Fruit fly (Drosophila melanogaster) whole organism, embryonic: ENCODE measurements around the gene CG33124.
A peak's percentile ranks its signal among the peaks of the same experiment; 100 is the strongest.

Experiments
- B-H2 ChIP-seq: fragments of 200-800 bp; sonication (Bioruptor generic); optimal IDR thresholded peaks from 2 replicates; lab custom pipeline; 2018; ENCODE audit warnings: missing biosample characterization, mild to moderate bottlenecking, missing genetic modification characterization
- BtbVII ChIP-seq: fragments of 200-800 bp; sonication (Bioruptor generic); optimal IDR thresholded peaks from 3 replicates; lab custom pipeline; 2017; ENCODE audit warnings: missing biosample characterization, mild to moderate bottlenecking, missing genetic modification characterization
- Bteb2 ChIP-seq: fragments of 200-800 bp; sonication (Bioruptor generic); optimal IDR thresholded peaks from 2 replicates; lab custom pipeline; 2016; ENCODE audit warnings: missing biosample characterization, missing genetic modification characterization
- CG11093 ChIP-seq: fragments of 200-800 bp; sonication (Bioruptor generic); IDR thresholded peaks from 3 replicates; pipeline ENCODE4 v1.3.6; 2022; ENCODE audit warnings: missing biosample characterization, missing genetic modification characterization
- CG11723 ChIP-seq: fragments of 200-800 bp; sonication (Bioruptor generic); optimal IDR thresholded peaks from 2 replicates; lab custom pipeline; 2017; ENCODE audit warnings: missing biosample characterization, mild to moderate bottlenecking, missing genetic modification characterization
- CG12071 ChIP-seq: fragments of 200-800 bp; sonication (Bioruptor generic); optimal IDR thresholded peaks from 3 replicates; lab custom pipeline; 2018; ENCODE audit warnings: missing biosample characterization, mild to moderate bottlenecking, missing genetic modification characterization
- CG15073 ChIP-seq: fragments of 200-800 bp; sonication (Bioruptor generic); optimal IDR thresholded peaks from 2 replicates; lab custom pipeline; 2016; ENCODE audit warnings: missing biosample characterization, missing genetic modification characterization
- CG17186 ChIP-seq: fragments of 200-800 bp; sonication (Bioruptor generic); optimal IDR thresholded peaks from 3 replicates; lab custom pipeline; 2017; ENCODE audit warnings: missing biosample characterization, missing genetic modification reagents, missing genetic modification characterization
- CG1792 ChIP-seq: fragments of 200-800 bp; sonication (Bioruptor generic); optimal IDR thresholded peaks from 2 replicates; lab custom pipeline; 2016; ENCODE audit warnings: missing biosample characterization, missing genetic modification characterization
- CG2129 ChIP-seq: fragments of 200-800 bp; sonication (Bioruptor generic); IDR thresholded peaks from 2 replicates; pipeline ENCODE4 v1.3.6; 2022; ENCODE audit warnings: missing biosample characterization, missing genetic modification characterization; ENCODE audit not compliant: partially characterized antibody
- CG2199 ChIP-seq: fragments of 200-800 bp; sonication (Bioruptor generic); IDR thresholded peaks from 3 replicates; pipeline ENCODE4 v1.3.6; 2022; ENCODE audit warnings: missing biosample characterization, missing genetic modification characterization
- CG34376 ChIP-seq: fragments of 200-800 bp; sonication (Bioruptor generic); optimal IDR thresholded peaks from 2 replicates; lab custom pipeline; 2018; ENCODE audit warnings: missing biosample characterization, mild to moderate bottlenecking, missing genetic modification characterization
- CG3726 ChIP-seq: fragments of 200-800 bp; sonication (Bioruptor generic); IDR thresholded peaks from 3 replicates; pipeline ENCODE4, ENCODE4 v1.3.6; 2022; ENCODE audit warnings: missing biosample characterization, missing genetic modification characterization
- CG6813 ChIP-seq: fragments of 200-800 bp; sonication (Bioruptor generic); optimal IDR thresholded peaks from 2 replicates; lab custom pipeline; 2017; ENCODE audit warnings: missing biosample characterization, missing genetic modification characterization, mild to moderate bottlenecking, moderate library complexity, missing genetic modification reagents
- CG7372 ChIP-seq: fragments of 200-800 bp; sonication (Bioruptor generic); IDR thresholded peaks from 2 replicates; pipeline ENCODE4 v1.3.6; 2022; ENCODE audit warnings: missing biosample characterization, missing genetic modification characterization
- CG7556 ChIP-seq: fragments of 200-800 bp; sonication (Bioruptor generic); optimal IDR thresholded peaks from 2 replicates; lab custom pipeline; 2017; ENCODE audit warnings: missing biosample characterization, mild to moderate bottlenecking, missing genetic modification characterization
- CG7839 ChIP-seq: fragments of 200-800 bp; sonication (Bioruptor generic); optimal IDR thresholded peaks from 3 replicates; lab custom pipeline; 2018; ENCODE audit warnings: missing biosample characterization, mild to moderate bottlenecking, missing genetic modification characterization, moderate library complexity
- CG7963 ChIP-seq: fragments of 200-800 bp; sonication (Bioruptor generic); IDR thresholded peaks from 3 replicates; pipeline ENCODE4 v1.3.6; 2022; ENCODE audit warnings: missing biosample characterization, missing genetic modification characterization; ENCODE audit not compliant: partially characterized antibody
- CG9932 ChIP-seq: fragments of 200-800 bp; sonication (Bioruptor generic); IDR thresholded peaks from 2 replicates; pipeline ENCODE4 v1.3.6; 2022; ENCODE audit warnings: missing biosample characterization, missing genetic modification characterization
- Chrac-16 ChIP-seq: fragments of 200-800 bp; sonication (Bioruptor generic); optimal IDR thresholded peaks from 3 replicates; lab custom pipeline; 2016; ENCODE audit warnings: missing biosample characterization, missing genetic modification characterization
- Dp ChIP-seq: fragments of 200-800 bp; sonication (Bioruptor generic); optimal IDR thresholded peaks from 2 replicates; lab custom pipeline; 2018; ENCODE audit warnings: missing biosample characterization, mild to moderate bottlenecking, missing genetic modification characterization, moderate library complexity
- Gsc ChIP-seq: fragments of 200-800 bp; sonication (Bioruptor generic); IDR thresholded peaks from 2 replicates; pipeline ENCODE4 v1.3.6; 2022; ENCODE audit warnings: missing biosample characterization, missing genetic modification characterization
- HHEX ChIP-seq: fragments of 200-800 bp; sonication (Bioruptor generic); optimal IDR thresholded peaks from 3 replicates; lab custom pipeline; 2017; ENCODE audit warnings: missing biosample characterization, mild to moderate bottlenecking, missing genetic modification characterization, missing genetic modification reagents
- HLH4C ChIP-seq: fragments of 200-800 bp; sonication (Bioruptor generic); IDR thresholded peaks from 3 replicates; pipeline ENCODE4 v1.3.6; 2022; ENCODE audit warnings: missing biosample characterization, missing genetic modification characterization; ENCODE audit not compliant: partially characterized antibody
- Hmx ChIP-seq: fragments of 200-800 bp; sonication (Bioruptor generic); optimal IDR thresholded peaks from 2 replicates; lab custom pipeline; 2016; ENCODE audit warnings: missing biosample characterization, missing genetic modification characterization
- Lhr ChIP-seq: fragments of 200-800 bp; sonication (Bioruptor generic); optimal IDR thresholded peaks from 3 replicates; lab custom pipeline; 2017; ENCODE audit warnings: mild to moderate bottlenecking, missing biosample characterization, missing genetic modification reagents, missing genetic modification characterization
- MBD-R2 ChIP-seq: fragments of 200-800 bp; sonication (Bioruptor generic); IDR thresholded peaks from 2 replicates; pipeline ENCODE4 v1.3.6; 2022; ENCODE audit warnings: missing biosample characterization, missing genetic modification characterization
- Med ChIP-seq: fragments of 200-800 bp; sonication (Bioruptor generic); peaks from one replicate; lab custom pipeline; 2016; ENCODE audit warnings: missing biosample characterization, missing genetic modification characterization, mild to moderate bottlenecking, inconsistent platforms, moderate library complexity
- NC2α ChIP-seq: fragments of 200-800 bp; sonication (Bioruptor generic); optimal IDR thresholded peaks from 2 replicates; lab custom pipeline; 2016; ENCODE audit warnings: missing biosample characterization, missing genetic modification characterization
- PHDP ChIP-seq: fragments of 200-800 bp; sonication (Bioruptor generic); optimal IDR thresholded peaks from 3 replicates; lab custom pipeline; 2018; ENCODE audit warnings: missing biosample characterization, mild to moderate bottlenecking, missing genetic modification characterization, moderate library complexity
- Stat92E ChIP-seq, 3 experiments: fragments of >200 bp in 2 of 3; fragments of 200-800 bp in 1 of 3; sonication (Bioruptor generic) in 1 of 3; optimal IDR thresholded peaks; 2 replicates each; lab custom pipeline; 2017 to 2019; ENCODE audit warnings: missing biosample characterization in 3 of 3, missing genetic modification characterization in 3 of 3, mild to moderate bottlenecking in 1 of 3, moderate library complexity in 1 of 3
- ara ChIP-seq: fragments of 200-800 bp; sonication (Bioruptor generic); IDR thresholded peaks from 2 replicates; pipeline ENCODE4 v1.3.6; 2022; ENCODE audit warnings: missing biosample characterization, missing genetic modification characterization
- ato ChIP-seq: fragments of 200-800 bp; sonication (Bioruptor generic); IDR thresholded peaks from 2 replicates; pipeline ENCODE4 v1.3.6; 2022; ENCODE audit warnings: missing biosample characterization, missing genetic modification characterization; ENCODE audit not compliant: partially characterized antibody
- corto ChIP-seq: fragments of 200-800 bp; sonication (Bioruptor generic); optimal IDR thresholded peaks from 2 replicates; lab custom pipeline; 2016; ENCODE audit warnings: missing biosample characterization, mild to moderate bottlenecking, missing genetic modification characterization, moderate library complexity
- crol ChIP-seq: fragments of 200-800 bp; sonication (Bioruptor generic); IDR thresholded peaks from 2 replicates; pipeline ENCODE4 v1.3.6; 2022; ENCODE audit warnings: missing biosample characterization, missing genetic modification characterization
- ewg ChIP-seq: fragments of 200-800 bp; sonication (Bioruptor generic); optimal IDR thresholded peaks from 3 replicates; lab custom pipeline; 2017; ENCODE audit warnings: mild to moderate bottlenecking, missing biosample characterization, missing genetic modification reagents, missing genetic modification characterization
- gsb ChIP-seq: fragments of 200-800 bp; sonication (Bioruptor generic); IDR thresholded peaks from 2 replicates; pipeline ENCODE4 v1.3.6; 2022; ENCODE audit warnings: missing biosample characterization, missing genetic modification characterization
- gsb-n ChIP-seq: fragments of 200-800 bp; sonication (Bioruptor generic); optimal IDR thresholded peaks from 3 replicates; lab custom pipeline; 2018; ENCODE audit warnings: missing biosample characterization, mild to moderate bottlenecking, missing genetic modification characterization
- ind ChIP-seq: fragments of 200-800 bp; sonication (Bioruptor generic); optimal IDR thresholded peaks from 3 replicates; lab custom pipeline; 2016; ENCODE audit warnings: missing biosample characterization, missing genetic modification characterization
- kni ChIP-seq: fragments of 200-800 bp; sonication (Bioruptor generic); optimal IDR thresholded peaks from 3 replicates; lab custom pipeline; 2017; ENCODE audit warnings: mild to moderate bottlenecking, missing biosample characterization, missing genetic modification reagents, missing genetic modification characterization
- lmd ChIP-seq: fragments of 200-800 bp; sonication (Bioruptor generic); IDR thresholded peaks from 2 replicates; pipeline ENCODE4 v1.3.6; 2022; ENCODE audit warnings: missing biosample characterization, missing genetic modification characterization
- mirr ChIP-seq: fragments of 200-800 bp; sonication (Bioruptor generic); optimal IDR thresholded peaks from 3 replicates; lab custom pipeline; 2018; ENCODE audit warnings: missing biosample characterization, mild to moderate bottlenecking, missing genetic modification characterization
- peb ChIP-seq: fragments of 200-800 bp; sonication (Bioruptor generic); IDR thresholded peaks from 2 replicates; pipeline ENCODE4 v1.3.6; 2022; ENCODE audit warnings: missing biosample characterization, missing genetic modification characterization
- scrt ChIP-seq: fragments of 200-800 bp; sonication (Bioruptor generic); optimal IDR thresholded peaks from 2 replicates; lab custom pipeline; 2018; ENCODE audit warnings: missing biosample characterization, mild to moderate bottlenecking, missing genetic modification characterization, moderate library complexity
- sens ChIP-seq: fragments of 200-800 bp; sonication (Bioruptor generic); peaks from one replicate; lab custom pipeline; 2016; ENCODE audit warnings: missing biosample characterization, missing genetic modification characterization
- sens-2 ChIP-seq: fragments of 200-800 bp; sonication (Bioruptor generic); IDR thresholded peaks from 2 replicates; pipeline ENCODE4 v1.3.6; 2022; ENCODE audit warnings: missing biosample characterization, missing genetic modification characterization
- shn ChIP-seq: fragments of 200-800 bp; sonication (Bioruptor generic); optimal IDR thresholded peaks from 3 replicates; lab custom pipeline; 2016; ENCODE audit warnings: missing biosample characterization, missing genetic modification characterization
- unpg ChIP-seq: fragments of 200-800 bp; sonication (Bioruptor generic); optimal IDR thresholded peaks from 3 replicates; lab custom pipeline; 2018; ENCODE audit warnings: missing biosample characterization, mild to moderate bottlenecking, missing genetic modification characterization, moderate library complexity
- vvl ChIP-seq: fragments of 200-800 bp; sonication (Bioruptor generic); IDR thresholded peaks from 2 replicates; pipeline ENCODE4 v1.3.6; 2022; ENCODE audit warnings: missing biosample characterization, missing genetic modification characterization

Gene CG33124

dm6 chr2L:2236722-2237121 is 27.8 kb upstream of the CG33124 start, which contains the start of gene Sec24CD (continued):
- TF ChIP-seq B-H2 (GFP tag; lab: Kevin White, UChicago), result no peak
- peak; percentile 98 for TF ChIP-seq ato (GFP tag; lab: Robert Waterston, UW)
- peak; percentile 10 for TF ChIP-seq CG17186 (GFP tag; lab: Kevin White, UChicago)
- no peak for TF ChIP-seq CG3726
- no peak for TF ChIP-seq gsb (GFP tag; lab: Robert Waterston, UW)
- no peak for TF ChIP-seq Lhr (GFP tag; lab: Kevin White, UChicago)
- no peak for TF ChIP-seq Hmx (GFP tag; lab: Kevin White, UChicago)
- TF ChIP-seq kni (GFP tag; lab: Kevin White, UChicago), result no peak
- no peak for TF ChIP-seq scrt (GFP tag; lab: Kevin White, UChicago)
- TF ChIP-seq Gsc, result no peak
- TF ChIP-seq peb (GFP tag; lab: Robert Waterston, UW), result no peak
- no peak for TF ChIP-seq HHEX (GFP tag; lab: Kevin White, UChicago)
- TF ChIP-seq CG7556 (GFP tag; lab: Kevin White, UChicago), result no peak
- TF ChIP-seq ewg (GFP tag; lab: Kevin White, UChicago), result no peak
- peak; percentile 95 for TF ChIP-seq CG7963 (GFP tag; lab: Robert Waterston, UW)
- no peak for TF ChIP-seq CG12071 (GFP tag; lab: Kevin White, UChicago)
- TF ChIP-seq lmd (GFP tag; lab: Robert Waterston, UW), result no peak
- TF ChIP-seq CG7839 (tag; lab: Kevin White, UChicago), result no peak
- TF ChIP-seq vvl (GFP tag; lab: Robert Waterston, UW), result peak; percentile 38; the same call in 1 of the 2 replicates
- TF ChIP-seq MBD-R2, result peak; percentile 76
- peak; percentile 43 for TF ChIP-seq Dp (GFP tag; lab: Kevin White, UChicago)
- no peak for TF ChIP-seq shn (GFP tag; lab: Kevin White, UChicago)
- TF ChIP-seq CG6813 (GFP tag; lab: Kevin White, UChicago), result no peak

dm6 chr2L:2228179-2228849 is 19.4 kb upstream of the CG33124 start:
- TF ChIP-seq crol (GFP tag; lab: Robert Waterston, UW) (peak; percentile 87), CG9932 (GFP tag; lab: Robert Waterston, UW) (0 out of 2 replicates have a peak, but pooled peaks have one; percentile 10), Stat92E (GFP tag; optimal IDR thresholded peaks at IDR 0.05; lab: Kevin White, UChicago) (no peak), HLH4C (GFP tag; lab: Robert Waterston, UW) (0 out of 3 replicates have a peak, but pooled peaks have one; percentile 16), CG2129 (no peak), NC2α (GFP tag; lab: Kevin White, UChicago) (no peak), CG11093 (no peak), Bteb2 (no peak), corto (GFP tag; lab: Kevin White, UChicago) (peak; percentile 9), CG34376 (GFP tag; lab: Kevin White, UChicago) (peak; percentile 38), CG15073 (no peak), CG1792 (GFP tag; lab: Kevin White, UChicago) (no peak), Med (GFP tag; lab: Kevin White, UChicago) (peak; percentile 74), PHDP (tag; lab: Kevin White, UChicago) (no peak), sens-2 (no peak), mirr (peak; percentile 57), gsb (GFP tag; lab: Robert Waterston, UW) (no peak), CG7372 (GFP tag; lab: Robert Waterston, UW) (no peak), unpg (GFP tag; lab: Kevin White, UChicago) (no peak), ind (no peak), sens (GFP tag; lab: Kevin White, UChicago) (peak; percentile 52), BtbVII (GFP tag; lab: Kevin White, UChicago) (peak; percentile 62), ara (peak; percentile 18; the same call in 1 of the 2 replicates), Chrac-16 (GFP tag; lab: Kevin White, UChicago) (no peak), gsb-n (tag; lab: Kevin White, UChicago) (no peak), CG11723 (GFP tag; lab: Kevin White, UChicago) (no peak), CG2199 (GFP tag; lab: Robert Waterston, UW) (peak; percentile 32; the same call in 1 of the 3 replicates)
